Worm (Caenorhabditis elegans) whole organism, L1 larva: ENCODE measurements around the gene F59B2.9.
A peak's percentile ranks its signal among the peaks of the same experiment; 100 is the strongest.

Source experiments
- C04F5.9 ChIP-seq: sonication (generic microtip); optimal IDR thresholded peaks from 2 replicates; lab custom pipeline; 2016; ENCODE audit warnings: missing genetic modification characterization, missing compliant biosample characterization
- F16B12.6 ChIP-seq: fragments of 150-350 bp; optimal IDR thresholded peaks from 2 replicates; lab custom pipeline; 2014; ENCODE audit warnings: missing biosample characterization, missing genetic modification characterization
- aha-1 ChIP-seq: fragments of 150-350 bp; optimal IDR thresholded peaks from 2 replicates; lab custom pipeline; 2014; ENCODE audit warnings: missing biosample characterization, missing genetic modification characterization
- aly-2 ChIP-seq: fragments of 150-350 bp; optimal IDR thresholded peaks from 2 replicates; lab custom pipeline; 2014; ENCODE audit warnings: missing biosample characterization, missing genetic modification characterization
- ama-1 ChIP-seq: fragments of 150-350 bp; optimal IDR thresholded peaks from 2 replicates; lab custom pipeline; 2014
- ceh-63 ChIP-seq: fragments of 200-800 bp; sonication (Bioruptor generic); optimal IDR thresholded peaks from 2 replicates; lab custom pipeline; 2018; ENCODE audit warnings: mild to moderate bottlenecking, missing genetic modification characterization, missing compliant biosample characterization
- ceh-88 ChIP-seq: fragments of 200-800 bp; sonication (Bioruptor generic); IDR thresholded peaks from 2 replicates; pipeline ENCODE4 v1.3.6; 2022; ENCODE audit warnings: missing genetic modification characterization, missing compliant biosample characterization
- ces-1 ChIP-seq: fragments of 150-350 bp; optimal IDR thresholded peaks from 2 replicates; lab custom pipeline; 2014; ENCODE audit warnings: missing biosample characterization, missing genetic modification reagents, missing genetic modification characterization
- efl-1 ChIP-seq, 4 experiments: fragments of 150-350 bp; optimal IDR thresholded peaks in 3 of 4; peaks in 1 of 4; 1 replicate in 1 of 4; 2 replicates in 3 of 4; lab custom pipeline; 2014; ENCODE audit warnings: missing biosample characterization in 2 of 4, missing genetic modification characterization in 2 of 4, missing genetic modification reagents in 2 of 4
- efl-3 ChIP-seq: fragments of 200-800 bp; sonication (Bioruptor generic); optimal IDR thresholded peaks from 2 replicates; lab custom pipeline; 2018; ENCODE audit warnings: mild to moderate bottlenecking, missing genetic modification characterization, missing compliant biosample characterization
- egl-13 ChIP-seq: sonication (generic microtip); optimal IDR thresholded peaks from 2 replicates; lab custom pipeline; 2016; ENCODE audit warnings: missing genotype, missing genetic modification reagents, missing genetic modification characterization, missing compliant biosample characterization
- egl-27 ChIP-seq, 2 experiments: fragments of 150-350 bp in 1 of 2; sonication (generic microtip); optimal IDR thresholded peaks; 3 replicates each; lab custom pipeline; 2017 to 2018; ENCODE audit warnings: missing biosample characterization in 2 of 2, missing genetic modification characterization in 2 of 2, missing genetic modification reagents in 2 of 2
- elt-2 ChIP-seq: sonication (generic microtip); optimal IDR thresholded peaks from 2 replicates; lab custom pipeline; 2016; ENCODE audit warnings: missing genetic modification characterization, mild to moderate bottlenecking, inconsistent platforms, missing compliant biosample characterization, missing genetic modification reagents
- elt-3 ChIP-seq, 6 experiments: fragments of 150-350 bp in 1 of 6; sonication (generic microtip); optimal IDR thresholded peaks; 2 replicates each; lab custom pipeline; 2017 to 2018; ENCODE audit warnings: missing biosample characterization in 6 of 6, missing genetic modification characterization in 6 of 6, inconsistent platforms in 1 of 6
- ets-5 ChIP-seq: fragments of 200-800 bp; sonication (Bioruptor generic); IDR thresholded peaks from 2 replicates; pipeline ENCODE4 v1.3.6; 2022; ENCODE audit warnings: missing genetic modification characterization, missing compliant biosample characterization
- fkh-10 ChIP-seq: sonication (generic microtip); optimal IDR thresholded peaks from 2 replicates; lab custom pipeline; 2017; ENCODE audit warnings: missing biosample characterization, missing genetic modification reagents, missing genetic modification characterization
- fkh-8 ChIP-seq: sonication (generic microtip); optimal IDR thresholded peaks from 2 replicates; lab custom pipeline; 2016; ENCODE audit warnings: mild to moderate bottlenecking, missing genetic modification characterization, missing compliant biosample characterization
- fos-1 ChIP-seq: fragments of 150-350 bp; optimal IDR thresholded peaks from 2 replicates; lab custom pipeline; 2014; ENCODE audit warnings: missing biosample characterization, missing genetic modification characterization
- grh-1 ChIP-seq: fragments of 200-800 bp; sonication (Bioruptor generic); IDR thresholded peaks from 2 replicates; pipeline ENCODE4 v1.3.6; 2022; ENCODE audit warnings: missing genetic modification reagents, missing genetic modification characterization, missing compliant biosample characterization
- hlh-4 ChIP-seq: sonication (generic microtip); optimal IDR thresholded peaks from 2 replicates; lab custom pipeline; 2016; ENCODE audit warnings: mild to moderate bottlenecking, missing genetic modification characterization, missing compliant biosample characterization
- hpl-2 ChIP-seq: fragments of 150-350 bp; optimal IDR thresholded peaks from 2 replicates; lab custom pipeline; 2014; ENCODE audit warnings: missing biosample characterization, missing genetic modification reagents, missing genetic modification characterization
- irx-1 ChIP-seq: sonication (generic microtip); optimal IDR thresholded peaks from 2 replicates; lab custom pipeline; 2016; ENCODE audit warnings: missing genetic modification characterization, missing compliant biosample characterization
- isw-1 ChIP-seq: fragments of 200-800 bp; sonication (Bioruptor generic); IDR thresholded peaks from 2 replicates; pipeline ENCODE4 v1.3.6; 2022; ENCODE audit warnings: missing genetic modification characterization, missing compliant biosample characterization
- jun-1 ChIP-seq: fragments of 150-350 bp; optimal IDR thresholded peaks from 2 replicates; lab custom pipeline; 2014; ENCODE audit warnings: missing biosample characterization, missing genetic modification reagents, missing genetic modification characterization
- lin-13 ChIP-seq: fragments of 150-350 bp; optimal IDR thresholded peaks from 2 replicates; lab custom pipeline; 2014; ENCODE audit warnings: missing biosample characterization, missing genetic modification reagents, missing genetic modification characterization
- lin-15B ChIP-seq: fragments of 150-350 bp; sonication (generic microtip); optimal IDR thresholded peaks from 3 replicates; lab custom pipeline; 2014; ENCODE audit warnings: missing biosample characterization, missing genetic modification characterization
- lin-35 ChIP-seq, 2 experiments: fragments of 150-350 bp; optimal IDR thresholded peaks; 2 replicates each; lab custom pipeline; 2014; ENCODE audit warnings: missing biosample characterization in 2 of 2, missing genetic modification characterization in 2 of 2, missing genetic modification reagents in 2 of 2
- lin-39 ChIP-seq: fragments of 150-350 bp; optimal IDR thresholded peaks from 2 replicates; lab custom pipeline; 2014; ENCODE audit warnings: missing biosample characterization, missing genetic modification reagents, missing genetic modification characterization
- mab-9 ChIP-seq: fragments of 200-800 bp; sonication (Bioruptor generic); IDR thresholded peaks from 2 replicates; pipeline ENCODE4 v1.3.6; 2022; ENCODE audit warnings: missing genetic modification reagents, missing genetic modification characterization, missing compliant biosample characterization
- mdl-1 ChIP-seq, 2 experiments: fragments of 150-350 bp; optimal IDR thresholded peaks; 2 replicates each; lab custom pipeline; 2014 to 2017; ENCODE audit warnings: missing biosample characterization in 2 of 2, missing genetic modification characterization in 2 of 2, inconsistent platforms in 1 of 2
- mep-1 ChIP-seq: fragments of 150-350 bp; optimal IDR thresholded peaks from 2 replicates; lab custom pipeline; 2014; ENCODE audit warnings: missing biosample characterization, missing genetic modification characterization
- nhr-19 ChIP-seq: fragments of 200-800 bp; sonication (Bioruptor generic); conservative IDR thresholded peaks from 2 replicates; pipeline ENCODE4 v1.3.6; 2022; ENCODE audit warnings: missing genetic modification characterization, missing compliant biosample characterization
- nhr-20 ChIP-seq: sonication (generic microtip); optimal IDR thresholded peaks from 2 replicates; lab custom pipeline; 2016; ENCODE audit warnings: mild to moderate bottlenecking, missing genetic modification characterization, missing compliant biosample characterization
- nhr-237 ChIP-seq: fragments of 150-350 bp; optimal IDR thresholded peaks from 2 replicates; lab custom pipeline; 2014; ENCODE audit warnings: missing biosample characterization, missing genetic modification characterization
- nhr-90 ChIP-seq: sonication (generic microtip); optimal IDR thresholded peaks from 2 replicates; lab custom pipeline; 2016; ENCODE audit warnings: mild to moderate bottlenecking, missing genetic modification characterization, missing compliant biosample characterization; ENCODE audit not compliant: poor library complexity
- pax-3 ChIP-seq: fragments of 200-800 bp; sonication (Bioruptor generic); optimal IDR thresholded peaks from 2 replicates; lab custom pipeline; 2018; ENCODE audit warnings: mild to moderate bottlenecking, missing genetic modification characterization, moderate library complexity, missing compliant biosample characterization
- pqm-1 ChIP-seq: sonication (generic microtip); optimal IDR thresholded peaks from 3 replicates; lab custom pipeline; 2017; ENCODE audit warnings: missing biosample characterization, missing genetic modification characterization
- snpc-4 ChIP-seq: fragments of 150-350 bp; optimal IDR thresholded peaks from 2 replicates; lab custom pipeline; 2014; ENCODE audit warnings: missing biosample characterization, missing genetic modification characterization
- sptf-1 ChIP-seq: fragments of 150-350 bp; optimal IDR thresholded peaks from 2 replicates; lab custom pipeline; 2014; ENCODE audit warnings: missing biosample characterization, missing genetic modification characterization
- sup-37 ChIP-seq: fragments of 200-800 bp; sonication (Bioruptor generic); optimal IDR thresholded peaks from 2 replicates; lab custom pipeline; 2018; ENCODE audit warnings: mild to moderate bottlenecking, missing genetic modification characterization, missing compliant biosample characterization
- tbx-2 ChIP-seq: sonication (generic microtip); optimal IDR thresholded peaks from 2 replicates; lab custom pipeline; 2016; ENCODE audit warnings: missing genetic modification characterization, missing compliant biosample characterization
- tlp-1 ChIP-seq: fragments of 150-350 bp; optimal IDR thresholded peaks from 2 replicates; lab custom pipeline; 2014; ENCODE audit warnings: missing biosample characterization, missing genetic modification characterization
- unc-130 ChIP-seq: fragments of 150-350 bp; optimal IDR thresholded peaks from 2 replicates; lab custom pipeline; 2017; ENCODE audit warnings: missing biosample characterization, missing genetic modification characterization, inconsistent platforms
- unc-30 ChIP-seq: sonication (generic microtip); optimal IDR thresholded peaks from 2 replicates; lab custom pipeline; 2017; ENCODE audit warnings: missing biosample characterization, missing genetic modification characterization
- unc-62 ChIP-seq: fragments of 150-350 bp; optimal IDR thresholded peaks from 2 replicates; lab custom pipeline; 2014; ENCODE audit warnings: missing biosample characterization, missing genetic modification reagents, missing genetic modification characterization
- unc-86 ChIP-seq: sonication (generic microtip); optimal IDR thresholded peaks from 2 replicates; lab custom pipeline; 2016; ENCODE audit warnings: missing genetic modification characterization, missing compliant biosample characterization
- unc-98 ChIP-seq: fragments of 200-800 bp; sonication (Bioruptor generic); IDR thresholded peaks from 2 replicates; pipeline ENCODE4 v1.3.6; 2022; ENCODE audit warnings: missing genetic modification characterization, missing compliant biosample characterization
- vab-15 ChIP-seq: sonication (generic microtip); optimal IDR thresholded peaks from 2 replicates; lab custom pipeline; 2017; ENCODE audit warnings: missing genotype, mild to moderate bottlenecking, missing genetic modification characterization, missing compliant biosample characterization
- xbp-1 ChIP-seq: sonication (generic microtip); optimal IDR thresholded peaks from 2 replicates; lab custom pipeline; 2016; ENCODE audit warnings: missing genetic modification characterization, missing compliant biosample characterization
- zag-1 ChIP-seq: fragments of 150-350 bp; optimal IDR thresholded peaks from 2 replicates; lab custom pipeline; 2014; ENCODE audit warnings: missing biosample characterization, missing genetic modification characterization
- zip-4 ChIP-seq: fragments of 200-800 bp; sonication (Bioruptor generic); optimal IDR thresholded peaks from 2 replicates; lab custom pipeline; 2018; ENCODE audit warnings: mild to moderate bottlenecking, missing genetic modification characterization, moderate library complexity, missing compliant biosample characterization
- ztf-4 ChIP-seq: fragments of 150-350 bp; optimal IDR thresholded peaks from 2 replicates; lab custom pipeline; 2014; ENCODE audit warnings: missing biosample characterization, missing genetic modification characterization

Gene F59B2.9

ce11 chrIII:8971255-8972020 is 40.8 kb downstream of the F59B2.9 start, which contains the start of the genes eif-3.D and R08D7.4 (continued):
- TF ChIP-seq egl-27 (tag; optimal IDR thresholded peaks at IDR 0.05; lab: Kevin White, UChicago) (no peak), hlh-4 (tag; lab: Kevin White, UChicago) (no peak), ama-1 (lab: Kevin White, UChicago) (no peak), fos-1 (tag; lab: Kevin White, UChicago) (no peak), efl-3 (no peak), isw-1 (GFP tag; lab: Robert Waterston, UW) (no peak; the same call in 1 of the 2 replicates), ceh-63 (no peak), nhr-237 (tag; lab: Kevin White, UChicago) (no peak), ztf-4 (tag; lab: Kevin White, UChicago) (peak; percentile 22), unc-62 (no peak), sptf-1 (tag; lab: Kevin White, UChicago) (no peak), ces-1 (GFP tag; lab: Kevin White, UChicago) (no peak), unc-98 (GFP tag; lab: Robert Waterston, UW) (no peak), unc-130 (tag; lab: Kevin White, UChicago) (peak; percentile 61), zag-1 (no peak), lin-13 (GFP tag; lab: Kevin White, UChicago) (peak; percentile 57), xbp-1 (tag; lab: Kevin White, UChicago) (peak; percentile 59), nhr-19 (GFP tag; lab: Robert Waterston, UW) (peak; percentile 59), unc-30 (tag; lab: Kevin White, UChicago) (no peak), fkh-8 (tag; lab: Kevin White, UChicago) (no peak), egl-13 (tag; lab: Kevin White, UChicago) (no peak), vab-15 (tag; lab: Kevin White, UChicago) (no peak), F16B12.6 (tag; lab: Kevin White, UChicago) (peak; percentile 54), ceh-88 (no peak), C04F5.9 (tag; lab: Kevin White, UChicago) (peak; percentile 70), aly-2 (tag; lab: Kevin White, UChicago) (no peak), elt-3 (tag; optimal IDR thresholded peaks at IDR 0.05; lab: Kevin White, UChicago) (peak in 2 of 6 experiments; percentile 20 to 29), zip-4 (GFP tag; lab: Kevin White, UChicago) (peak; percentile 43), mdl-1 (tag; optimal IDR thresholded peaks at IDR 0.05; lab: Kevin White, UChicago) (peak in 1 of 2 experiments; percentile 56), tlp-1 (tag; lab: Kevin White, UChicago) (no peak), fkh-10 (GFP tag; lab: Kevin White, UChicago) (no peak), aha-1 (no peak), snpc-4 (tag; lab: Kevin White, UChicago) (peak; percentile 41), pqm-1 (tag; lab: Kevin White, UChicago) (no peak), nhr-20 (tag; lab: Kevin White, UChicago) (peak; percentile 70), lin-35 (GFP tag; optimal IDR thresholded peaks at IDR 0.05; lab: Kevin White, UChicago) (peak; percentile 71 to 81), ets-5 (GFP tag; lab: Robert Waterston, UW) (no peak), jun-1 (no peak), elt-2 (no peak), nhr-90 (tag; lab: Kevin White, UChicago) (peak; percentile 57), lin-15B (tag; lab: Kevin White, UChicago) (no peak), hpl-2 (GFP tag; lab: Kevin White, UChicago) (no peak), mep-1 (tag; lab: Kevin White, UChicago) (peak; percentile 85), sup-37 (GFP tag; lab: Kevin White, UChicago) (no peak), lin-39 (tag; lab: Kevin White, UChicago) (peak; percentile 60), pax-3 (tag; lab: Kevin White, UChicago) (no peak), efl-1 (optimal IDR thresholded peaks at IDR 0.05; lab: Kevin White, UChicago) (peak; percentile 67 to 78), efl-1 (GFP tag; optimal IDR thresholded peaks at IDR 0.05 in 1 of 2; lab: Kevin White, UChicago) (peak; percentile 69 to 96), mab-9 (no peak), grh-1 (GFP tag; lab: Robert Waterston, UW) (no peak), unc-86 (tag; lab: Kevin White, UChicago) (peak; percentile 55), tbx-2 (tag; lab: Kevin White, UChicago) (peak; percentile 55), irx-1 (tag; lab: Kevin White, UChicago) (peak; percentile 64)
